Fruit fly (Drosophila melanogaster): ENCODE results near the gene raskol.

Gene raskol

DNA sequence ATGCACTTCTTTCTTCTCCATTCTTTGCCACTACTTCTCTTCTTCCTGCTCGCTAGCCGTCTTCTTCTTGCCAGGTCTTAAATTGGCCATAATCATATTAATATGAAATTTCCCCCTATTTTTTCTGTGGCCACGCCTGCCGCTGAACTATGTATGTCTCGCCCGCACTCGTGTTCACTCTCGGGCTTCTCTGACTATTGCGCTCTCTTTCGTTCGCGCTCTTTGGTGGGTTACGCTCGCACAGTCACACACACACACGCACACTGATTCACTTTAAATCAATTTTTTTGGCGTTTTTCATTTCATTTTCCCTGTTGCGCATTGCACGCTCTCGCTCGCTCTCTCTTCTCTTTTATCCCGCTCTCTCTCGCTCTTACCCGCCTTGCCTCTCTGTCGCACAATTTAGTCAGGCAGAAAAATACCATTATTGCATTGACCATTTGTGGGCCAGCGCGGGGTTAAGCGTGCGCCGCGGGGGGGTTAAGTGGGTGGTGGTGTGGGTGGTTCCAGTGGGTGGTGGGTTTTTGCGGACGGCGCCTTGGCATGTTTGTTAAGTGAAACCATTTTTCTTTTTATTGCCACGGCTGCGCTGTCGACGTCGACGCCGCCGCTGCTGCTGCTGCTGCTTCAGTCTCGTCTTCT lies 79.6 kb downstream of the raskol start (continued):
- TF ChIP-seq CG32767 (GFP tag; IDR thresholded peaks at IDR 0.05) (no peak), Awh (GFP tag; IDR thresholded peaks at IDR 0.05) (no peak), cad (GFP tag; optimal IDR thresholded peaks at IDR 0.05) (peak; percentile 63), eyg (GFP tag; optimal IDR thresholded peaks at IDR 0.05) (no peak), kni (GFP tag; optimal IDR thresholded peaks at IDR 0.05) (no peak), dysf (GFP tag; IDR thresholded peaks at IDR 0.05) (no peak), Dfd (GFP tag; optimal IDR thresholded peaks at IDR 0.05) (no peak), prd (optimal IDR thresholded peaks at IDR 0.05) (no peak), prd (GFP tag; IDR thresholded peaks at IDR 0.05) (no peak), pho (GFP tag; optimal IDR thresholded peaks at IDR 0.05) (no peak), CG7372 (GFP tag; IDR thresholded peaks at IDR 0.05) (no peak), Nf-YB (GFP tag; optimal IDR thresholded peaks at IDR 0.05) (peak; percentile 97), CG11504 (tag; optimal IDR thresholded peaks at IDR 0.05) (no peak), onecut (GFP tag; IDR thresholded peaks at IDR 0.05) (peak; percentile 16), CG13775 (GFP tag; optimal IDR thresholded peaks at IDR 0.05) (no peak), toy (GFP tag; IDR thresholded peaks at IDR 0.05) (no peak), fu2 (GFP tag; optimal IDR thresholded peaks at IDR 0.05) (no peak), CG3281 (GFP tag; optimal IDR thresholded peaks at IDR 0.05) (no peak), sima (GFP tag; optimal IDR thresholded peaks at IDR 0.05) (no peak), h (optimal IDR thresholded peaks at IDR 0.05) (no peak), CG9727 (GFP tag; optimal IDR thresholded peaks at IDR 0.05) (no peak), Nf-YC (tag; optimal IDR thresholded peaks at IDR 0.05) (peak; percentile 98), CG34376 (GFP tag; optimal IDR thresholded peaks at IDR 0.05) (no peak), zen (tag; optimal IDR thresholded peaks at IDR 0.05) (peak; percentile 32), tll (GFP tag; optimal IDR thresholded peaks at IDR 0.05) (peak in 1 of 2 experiments; percentile 52), CG17802 (tag; optimal IDR thresholded peaks at IDR 0.05) (no peak), gem (tag; optimal IDR thresholded peaks at IDR 0.05) (no peak), CG4328 (GFP tag; optimal IDR thresholded peaks at IDR 0.05) (no peak), CG12104 (GFP tag; optimal IDR thresholded peaks at IDR 0.05) (no peak), abd-A (tag; optimal IDR thresholded peaks at IDR 0.05) (peak; percentile 82), Sry-δ (GFP tag; optimal IDR thresholded peaks at IDR 0.05) (no peak), Bgb (GFP tag; IDR thresholded peaks at IDR 0.05; ENCODE audit: partially characterized antibody) (no peak), Mes4 (GFP tag; optimal IDR thresholded peaks at IDR 0.05) (no peak), pros (GFP tag; optimal IDR thresholded peaks at IDR 0.05) (no peak), sisA (GFP tag; IDR thresholded peaks at IDR 0.05) (no peak), vnd (GFP tag; IDR thresholded peaks at IDR 0.05; ENCODE audit: partially characterized antibody) (no peak), org-1 (GFP tag; optimal IDR thresholded peaks at IDR 0.05) (no peak), CHES-1-like (GFP tag; optimal IDR thresholded peaks at IDR 0.05) (no peak), bcd (GFP tag; optimal IDR thresholded peaks at IDR 0.05) (no peak), CG3995 (GFP tag; optimal IDR thresholded peaks at IDR 0.05) (no peak), Usf (GFP tag; optimal IDR thresholded peaks at IDR 0.05) (no peak), cg (GFP tag; optimal IDR thresholded peaks at IDR 0.05) (peak; percentile 87), CG32772 (GFP tag; IDR thresholded peaks at IDR 0.05) (peak; percentile 22; the same call in 1 of the 2 replicates), esg (GFP tag; conservative IDR thresholded peaks at IDR 0.05) (no peak), lmd (GFP tag; IDR thresholded peaks at IDR 0.05) (no peak), CoRest (tag; optimal IDR thresholded peaks at IDR 0.05) (peak; percentile 58), CG6813 (GFP tag; optimal IDR thresholded peaks at IDR 0.05) (no peak), CG31224 (GFP tag; IDR thresholded peaks at IDR 0.05) (no peak), CG5180 (GFP tag; optimal IDR thresholded peaks at IDR 0.05) (no peak), CG6272 (GFP tag; IDR thresholded peaks at IDR 0.05) (no peak), CG3838 (GFP tag; optimal IDR thresholded peaks at IDR 0.05) (no peak)
